Worm (Caenorhabditis elegans) whole organism, dauer: ENCODE data around the gene W06D11.5.
"Not testable (repeated sequence)": the region's sequence is repeated elsewhere in the genome, so short reads cannot be mapped to it uniquely, and the experiment has no call there.

Experiments used
- unc-62 ChIP-seq: sonication (generic microtip); optimal IDR thresholded peaks from 2 replicates; lab custom pipeline; 2017; ENCODE audit warnings: missing biosample characterization, missing genetic modification reagents, missing genetic modification characterization

Gene W06D11.5

DNA sequence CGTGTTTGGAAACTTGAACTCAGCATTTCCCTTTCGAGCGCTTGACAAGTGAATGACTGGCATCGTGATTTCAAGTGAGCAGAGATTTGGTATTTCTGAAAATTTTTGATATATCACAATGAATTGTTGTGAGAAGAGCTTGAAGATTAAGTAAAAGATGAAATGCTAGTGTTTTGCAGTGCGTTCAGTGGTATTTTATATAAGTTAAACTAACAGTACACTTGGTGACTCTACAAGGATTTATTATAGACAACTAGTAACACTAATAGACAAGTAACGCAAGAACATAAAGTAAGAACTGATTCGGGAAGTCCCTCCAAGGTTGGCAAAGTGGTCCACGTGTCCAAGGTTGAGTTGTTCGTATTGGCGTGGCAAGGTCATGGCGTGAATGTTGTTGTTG is 2.8 kb downstream of the W06D11.5 start, which contains the start of gene dot-1.3:
dot-1.3 (minus strand) TSS at position 101 of the 400 bp plus-strand sequence.
- TF ChIP-seq unc-62 (GFP tag; lab: Kevin White, UChicago), result not testable (repeated sequence)

DNA sequence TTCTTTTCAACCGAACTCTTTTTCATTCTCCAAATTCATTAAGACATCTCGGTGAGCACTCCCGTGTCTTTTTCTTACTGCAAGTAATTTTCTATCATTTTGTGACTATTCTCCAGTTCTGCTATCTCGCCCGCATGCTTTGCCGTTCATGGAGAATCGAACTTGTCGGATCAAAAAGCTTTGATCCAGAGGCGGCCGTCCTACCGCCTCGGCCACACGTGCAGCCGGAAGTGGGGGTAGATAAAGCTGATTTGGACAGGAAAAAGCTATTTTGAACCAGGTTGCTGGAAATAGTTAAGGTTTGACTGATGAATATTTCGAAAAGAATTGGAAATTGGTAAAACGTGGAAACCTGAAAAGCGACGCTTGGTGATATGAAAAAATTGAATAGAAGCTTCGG is 4.3 kb downstream of the W06D11.5 start:
- no peak for TF ChIP-seq unc-62 (GFP tag; lab: Kevin White, UChicago)

DNA sequence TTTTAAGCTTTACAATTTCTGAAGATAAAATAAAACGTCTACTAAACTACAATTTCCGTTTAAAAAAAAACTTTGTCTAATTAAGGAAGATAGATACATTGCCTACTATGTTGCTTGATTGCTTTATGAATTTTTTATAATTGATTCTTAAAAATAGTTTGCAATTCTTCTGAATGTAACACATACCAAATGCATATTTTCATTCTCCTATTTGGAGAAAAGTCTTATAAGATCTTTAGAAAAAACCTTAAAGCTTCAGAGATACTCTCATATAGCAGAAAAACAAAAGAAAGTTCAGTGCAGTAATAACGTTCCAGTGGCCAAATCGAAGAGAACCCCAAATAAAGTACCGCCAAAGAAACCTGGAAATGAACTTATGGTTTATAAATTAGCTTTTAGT is 6.6 kb downstream of the W06D11.5 start, which contains the start of gene phf-32:
phf-32 (plus strand) TSS at position 301 of the 400 bp plus-strand sequence.
- TF ChIP-seq unc-62 (GFP tag; lab: Kevin White, UChicago), result no peak

ce11 chrX:12308045-12308499 is 8.1 kb downstream of the W06D11.5 start, which contains the start of gene F17A2.16:
F17A2.16 (plus strand) TSS chrX:12308449.
- not testable (repeated sequence) for TF ChIP-seq unc-62 (GFP tag; lab: Kevin White, UChicago)

DNA sequence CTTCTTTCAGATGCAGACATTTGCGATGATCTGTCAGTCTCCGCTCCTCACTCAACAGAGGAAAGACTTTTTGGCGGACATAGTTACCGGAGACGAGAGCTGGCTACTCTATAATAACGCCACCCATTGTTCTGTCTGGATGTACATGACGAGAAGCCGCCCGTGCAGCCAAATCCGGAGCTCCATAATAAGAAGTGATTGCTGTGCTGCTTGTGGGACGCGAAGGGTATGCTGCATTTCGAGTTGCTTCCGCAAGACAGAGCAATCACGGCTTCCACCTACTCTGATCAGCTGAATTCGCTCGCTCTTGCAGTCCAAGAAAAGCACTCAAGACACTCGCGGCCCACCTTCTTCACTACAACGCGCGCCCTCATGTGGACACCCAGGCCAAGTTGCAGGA is 13.8 kb downstream of the W06D11.5 start:
- no peak for TF ChIP-seq unc-62 (GFP tag; lab: Kevin White, UChicago)

ce11 chrX:12314395-12314794 is 14.5 kb downstream of the W06D11.5 start:
- TF ChIP-seq unc-62 (GFP tag; lab: Kevin White, UChicago), result no peak

- no peak for TF ChIP-seq unc-62 (GFP tag; lab: Kevin White, UChicago)
Measured at ce11 chrX:12315268-12315667, 15.3 kb downstream of the W06D11.5 start, which contains the start of gene xtr-2. xtr-2 (plus strand) TSS chrX:12315568.

- no peak for TF ChIP-seq unc-62 (GFP tag; lab: Kevin White, UChicago)
Measured at ce11 chrX:12317560-12317959, 17.6 kb downstream of the W06D11.5 start.

DNA sequence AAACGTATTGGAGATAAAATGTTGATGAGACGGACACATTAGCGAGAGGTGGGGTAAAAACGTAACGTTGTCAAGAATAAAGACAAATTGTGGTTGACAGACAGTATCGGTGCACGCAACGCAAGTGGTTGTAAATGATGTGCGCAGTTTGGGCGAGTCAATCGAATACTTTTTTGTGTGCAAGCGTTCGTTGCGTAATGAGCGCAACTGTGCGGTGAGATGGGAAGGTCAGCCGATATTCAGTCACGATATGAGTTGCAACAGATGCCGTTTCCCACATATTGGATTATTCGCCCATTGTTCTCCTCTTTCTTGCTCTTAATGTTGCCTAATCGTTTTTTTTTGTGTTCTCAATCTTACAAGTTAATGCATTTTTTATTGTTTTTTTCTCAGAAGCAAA is 20.8 kb downstream of the W06D11.5 start, which contains the start of gene ceh-40:
ceh-40 (minus strand) TSS at position 41 of the 400 bp plus-strand sequence.
- TF ChIP-seq unc-62 (GFP tag; lab: Kevin White, UChicago), result no peak

- no peak for TF ChIP-seq unc-62 (GFP tag; lab: Kevin White, UChicago)
Measured at ce11 chrX:12321357-12321756, 21.4 kb downstream of the W06D11.5 start, which contains the start of gene F17A2.13. F17A2.13 (plus strand) TSS chrX:12321657.

DNA sequence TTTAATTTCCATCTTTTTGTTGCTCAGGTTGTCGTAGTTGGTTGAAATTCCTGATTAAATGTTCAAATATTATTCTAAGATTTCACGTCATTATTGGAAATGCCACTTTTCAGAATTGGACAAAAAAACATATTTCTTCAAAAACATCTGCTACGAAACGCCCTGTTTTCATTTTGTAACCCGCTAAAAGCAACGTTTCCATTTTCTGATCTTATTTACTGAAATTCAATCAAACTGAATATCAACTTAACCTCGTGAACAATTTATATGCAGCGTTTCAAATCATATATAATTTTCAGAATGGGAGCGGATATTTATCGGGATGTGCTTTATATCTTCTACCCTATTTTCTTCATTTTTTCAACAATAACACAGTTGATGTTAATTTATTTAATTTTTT is 23.5 kb downstream of the W06D11.5 start, which contains the start of gene srd-40:
srd-40 (plus strand) TSS at position 301 of the 400 bp plus-strand sequence.
- TF ChIP-seq unc-62 (GFP tag; lab: Kevin White, UChicago), result no peak

ce11 chrX:12326424-12326823 is 26.5 kb downstream of the W06D11.5 start, which contains the start of gene srd-41:
srd-41 (plus strand) TSS chrX:12326724.
- no peak for TF ChIP-seq unc-62 (GFP tag; lab: Kevin White, UChicago)

DNA sequence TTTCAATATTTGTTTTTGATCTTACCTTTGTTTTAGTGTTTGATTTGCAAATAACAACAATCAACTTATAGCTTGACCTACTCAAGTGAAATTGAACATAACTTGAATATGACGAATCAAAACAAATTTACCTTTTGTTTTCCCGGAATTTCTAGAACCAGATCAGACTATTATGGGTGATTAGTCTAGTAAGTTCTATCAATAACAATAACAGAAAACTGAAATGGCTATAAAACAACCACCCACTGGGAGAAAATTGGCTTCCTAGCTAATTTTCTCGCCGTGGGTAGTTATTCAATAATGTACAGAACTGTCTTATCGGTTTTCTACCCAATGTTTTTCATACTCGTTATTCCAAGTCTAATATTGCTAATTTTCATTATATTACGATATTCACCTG is 28.7 kb downstream of the W06D11.5 start, which contains the start of gene srd-45:
srd-45 (plus strand) TSS at position 301 of the 400 bp plus-strand sequence.
- TF ChIP-seq unc-62 (GFP tag; lab: Kevin White, UChicago), result no peak

DNA sequence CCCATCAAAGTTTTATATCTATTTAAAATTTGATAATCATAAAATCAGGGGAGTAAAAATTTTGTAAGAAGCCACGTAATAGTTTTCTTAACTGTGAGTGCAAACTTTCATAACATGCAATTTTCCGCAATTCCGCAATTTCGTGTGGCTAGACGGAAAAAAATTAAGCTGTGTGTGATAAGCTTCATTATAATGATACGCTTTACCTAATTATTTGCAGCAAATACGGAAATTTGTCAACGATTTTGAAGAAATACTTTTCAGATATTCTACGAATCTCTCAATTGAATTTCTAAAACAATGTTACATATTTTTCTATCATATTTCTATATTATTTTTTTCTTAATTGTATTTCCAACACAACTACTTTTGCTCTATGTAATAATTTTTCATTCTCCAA is 31.9 kb downstream of the W06D11.5 start, which contains the start of gene srd-46:
srd-46 (plus strand) TSS at position 301 of the 400 bp plus-strand sequence.
- TF ChIP-seq unc-62 (GFP tag; lab: Kevin White, UChicago), result no peak

DNA sequence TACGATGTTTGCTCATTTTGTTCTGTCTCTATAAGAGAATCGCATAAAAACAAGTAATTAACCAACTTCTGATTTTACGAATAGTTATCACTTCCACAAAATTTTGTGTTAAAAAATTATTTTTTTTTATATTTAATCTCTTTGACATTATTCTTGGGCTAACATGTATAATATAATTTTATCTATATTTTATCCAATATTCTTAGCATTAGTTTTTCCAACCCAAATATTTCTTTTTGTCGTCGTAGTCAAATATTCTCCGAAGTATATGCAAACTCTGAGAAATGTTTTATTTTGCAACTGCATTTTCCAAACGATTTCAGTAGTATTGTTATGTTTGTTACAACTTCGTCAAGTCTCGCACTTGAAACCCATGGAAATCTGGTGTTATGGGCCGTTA is 33.5 kb downstream of the W06D11.5 start, which contains the start of gene srd-47:
srd-47 (plus strand) TSS at position 164 of the 400 bp plus-strand sequence.
- no peak for TF ChIP-seq unc-62 (GFP tag; lab: Kevin White, UChicago)

- no peak for TF ChIP-seq unc-62 (GFP tag; lab: Kevin White, UChicago)
Measured at ce11 chrX:12335808-12336207, 35.9 kb downstream of the W06D11.5 start, which contains the start of gene srd-48. srd-48 (plus strand) TSS chrX:12336108.
